Worm (Caenorhabditis elegans) whole organism, L1 larva: ENCODE results near the gene snx-6.
A peak's percentile ranks its signal among the peaks of the same experiment; 100 is the strongest.

Source experiments
- C34B4.2 ChIP-seq: sonication (generic microtip); optimal IDR thresholded peaks from 2 replicates; lab custom pipeline; 2017; ENCODE audit warnings: mild to moderate bottlenecking, missing genetic modification characterization, missing compliant biosample characterization
- ama-1 ChIP-seq: fragments of 150-350 bp; optimal IDR thresholded peaks from 2 replicates; lab custom pipeline; 2014
- ceh-63 ChIP-seq: fragments of 200-800 bp; sonication (Bioruptor generic); optimal IDR thresholded peaks from 2 replicates; lab custom pipeline; 2018; ENCODE audit warnings: mild to moderate bottlenecking, missing genetic modification characterization, missing compliant biosample characterization
- ceh-82 ChIP-seq, 3 experiments: fragments of 150-350 bp in 1 of 3; sonication (generic microtip) in 2 of 3; optimal IDR thresholded peaks; 2 replicates each; lab custom pipeline; 2014 to 2017; ENCODE audit warnings: missing biosample characterization in 3 of 3, missing genetic modification characterization in 3 of 3
- ceh-88 ChIP-seq: fragments of 200-800 bp; sonication (Bioruptor generic); IDR thresholded peaks from 2 replicates; pipeline ENCODE4 v1.3.6; 2022; ENCODE audit warnings: missing genetic modification characterization, missing compliant biosample characterization
- efl-1 ChIP-seq, 4 experiments: fragments of 150-350 bp; optimal IDR thresholded peaks in 3 of 4; peaks in 1 of 4; 1 replicate in 1 of 4; 2 replicates in 3 of 4; lab custom pipeline; 2014; ENCODE audit warnings: missing biosample characterization in 2 of 4, missing genetic modification characterization in 2 of 4, missing genetic modification reagents in 2 of 4
- efl-3 ChIP-seq: fragments of 200-800 bp; sonication (Bioruptor generic); optimal IDR thresholded peaks from 2 replicates; lab custom pipeline; 2018; ENCODE audit warnings: mild to moderate bottlenecking, missing genetic modification characterization, missing compliant biosample characterization
- fkh-10 ChIP-seq: sonication (generic microtip); optimal IDR thresholded peaks from 2 replicates; lab custom pipeline; 2017; ENCODE audit warnings: missing biosample characterization, missing genetic modification reagents, missing genetic modification characterization
- grh-1 ChIP-seq: fragments of 200-800 bp; sonication (Bioruptor generic); IDR thresholded peaks from 2 replicates; pipeline ENCODE4 v1.3.6; 2022; ENCODE audit warnings: missing genetic modification reagents, missing genetic modification characterization, missing compliant biosample characterization
- irx-1 ChIP-seq: sonication (generic microtip); optimal IDR thresholded peaks from 2 replicates; lab custom pipeline; 2016; ENCODE audit warnings: missing genetic modification characterization, missing compliant biosample characterization
- jun-1 ChIP-seq: fragments of 150-350 bp; optimal IDR thresholded peaks from 2 replicates; lab custom pipeline; 2014; ENCODE audit warnings: missing biosample characterization, missing genetic modification reagents, missing genetic modification characterization
- lsy-2 ChIP-seq, 2 experiments: fragments of 150-350 bp; optimal IDR thresholded peaks; 2 replicates each; lab custom pipeline; 2014; ENCODE audit warnings: missing biosample characterization in 2 of 2, missing genetic modification characterization in 2 of 2
- nhr-47 ChIP-seq: sonication (generic microtip); optimal IDR thresholded peaks from 2 replicates; lab custom pipeline; 2016; ENCODE audit warnings: mild to moderate bottlenecking, missing genetic modification characterization, moderate library complexity, missing compliant biosample characterization
- nhr-71 ChIP-seq: sonication (generic microtip); optimal IDR thresholded peaks from 2 replicates; lab custom pipeline; 2016; ENCODE audit warnings: mild to moderate bottlenecking, missing genetic modification characterization, moderate library complexity, missing compliant biosample characterization
- nhr-76 ChIP-seq: sonication (generic microtip); optimal IDR thresholded peaks from 2 replicates; lab custom pipeline; 2017; ENCODE audit warnings: missing biosample characterization, missing genetic modification characterization
- nhr-84 ChIP-seq: sonication (generic microtip); optimal IDR thresholded peaks from 2 replicates; lab custom pipeline; 2017; ENCODE audit warnings: missing biosample characterization, missing genetic modification characterization
- nhr-85 ChIP-seq: sonication (generic microtip); peaks from one replicate; lab custom pipeline; 2016; ENCODE audit warnings: missing genetic modification characterization, inconsistent platforms, missing compliant biosample characterization
- rnt-1 ChIP-seq: sonication (generic microtip); optimal IDR thresholded peaks from 2 replicates; lab custom pipeline; 2016; ENCODE audit warnings: mild to moderate bottlenecking, missing genetic modification characterization, moderate library complexity, missing compliant biosample characterization
- skn-1 ChIP-seq: fragments of 150-350 bp; optimal IDR thresholded peaks from 2 replicates; lab custom pipeline; 2014; ENCODE audit warnings: missing biosample characterization, missing genetic modification characterization
- snpc-4 ChIP-seq: fragments of 150-350 bp; optimal IDR thresholded peaks from 2 replicates; lab custom pipeline; 2014; ENCODE audit warnings: missing biosample characterization, missing genetic modification characterization
- snu-23 ChIP-seq: sonication (generic microtip); optimal IDR thresholded peaks from 2 replicates; lab custom pipeline; 2016; ENCODE audit warnings: missing genetic modification characterization, missing compliant biosample characterization
- unc-30 ChIP-seq: sonication (generic microtip); optimal IDR thresholded peaks from 2 replicates; lab custom pipeline; 2017; ENCODE audit warnings: missing biosample characterization, missing genetic modification characterization
- vab-15 ChIP-seq: sonication (generic microtip); optimal IDR thresholded peaks from 2 replicates; lab custom pipeline; 2017; ENCODE audit warnings: missing genotype, mild to moderate bottlenecking, missing genetic modification characterization, missing compliant biosample characterization
- zag-1 ChIP-seq: fragments of 150-350 bp; optimal IDR thresholded peaks from 2 replicates; lab custom pipeline; 2014; ENCODE audit warnings: missing biosample characterization, missing genetic modification characterization
- ztf-11 ChIP-seq, 2 experiments: sonication (generic microtip); optimal IDR thresholded peaks; 2 replicates each; lab custom pipeline; 2016 to 2017; ENCODE audit warnings: missing genetic modification characterization in 2 of 2, missing biosample characterization in 1 of 2, missing compliant biosample characterization in 1 of 2
- ztf-4 ChIP-seq: fragments of 150-350 bp; optimal IDR thresholded peaks from 2 replicates; lab custom pipeline; 2014; ENCODE audit warnings: missing biosample characterization, missing genetic modification characterization

The snx-6 gene

ce11 chrV:17949093-17949492, 30.8 kb downstream of the snx-6 start, which contains the start of gene dpy-21:
TSS of gene dpy-21 (minus strand) at chrV:17949193.
- TF ChIP-seq ztf-4 (tag; lab: Kevin White, UChicago) (no peak), nhr-47 (tag; lab: Kevin White, UChicago) (no peak), rnt-1 (tag; lab: Kevin White, UChicago) (no peak), nhr-84 (tag; lab: Kevin White, UChicago) (no peak), efl-3 (GFP tag; lab: Kevin White, UChicago) (no peak), ceh-88 (GFP tag; lab: Robert Waterston, UW) (no peak)

- TF ChIP-seq skn-1 (tag; lab: Kevin White, UChicago), result no peak
- TF ChIP-seq efl-1 (optimal IDR thresholded peaks at IDR 0.05; lab: Kevin White, UChicago), result no peak
- peak in 1 of 2 experiments; percentile 64 for TF ChIP-seq efl-1 (GFP tag; optimal IDR thresholded peaks at IDR 0.05 in 1 of 2; lab: Kevin White, UChicago)
Measured at ce11 chrV:17948036-17948691, 31.7 kb downstream of the snx-6 start.

ce11 chrV:17947266-17947665, 32.6 kb downstream of the snx-6 start:
- TF ChIP-seq ceh-63 (GFP tag; lab: Kevin White, UChicago), result no peak
- TF ChIP-seq efl-1 (optimal IDR thresholded peaks at IDR 0.05; lab: Kevin White, UChicago), result no peak
- TF ChIP-seq efl-1 (GFP tag; optimal IDR thresholded peaks at IDR 0.05 in 1 of 2; lab: Kevin White, UChicago), result peak in 1 of 2 experiments; percentile 57
- TF ChIP-seq, all 84 proteins: peak for 1

ce11 chrV:17945460-17945859, 34.4 kb downstream of the snx-6 start:
- TF ChIP-seq ceh-82 (tag; optimal IDR thresholded peaks at IDR 0.05; lab: Kevin White, UChicago), result no peak
- no peak for TF ChIP-seq snu-23 (GFP tag; lab: Kevin White, UChicago)
- TF ChIP-seq irx-1 (tag; lab: Kevin White, UChicago), result no peak
- no peak for TF ChIP-seq efl-1 (optimal IDR thresholded peaks at IDR 0.05; lab: Kevin White, UChicago)
- TF ChIP-seq efl-1 (GFP tag; optimal IDR thresholded peaks at IDR 0.05 in 1 of 2; lab: Kevin White, UChicago), result no peak
- TF ChIP-seq vab-15 (tag; lab: Kevin White, UChicago), result no peak
- TF ChIP-seq grh-1 (GFP tag; lab: Robert Waterston, UW), result no peak
- TF ChIP-seq fkh-10 (GFP tag; lab: Kevin White, UChicago), result no peak
- TF ChIP-seq ama-1, result no peak
- no peak for TF ChIP-seq jun-1
- no peak for TF ChIP-seq C34B4.2 (tag; lab: Kevin White, UChicago)
- no peak for TF ChIP-seq skn-1 (tag; lab: Kevin White, UChicago)
- TF ChIP-seq, all 84 proteins: peak for 0

- TF ChIP-seq efl-1 (optimal IDR thresholded peaks at IDR 0.05; lab: Kevin White, UChicago) (no peak), efl-1 (GFP tag; optimal IDR thresholded peaks at IDR 0.05 in 1 of 2; lab: Kevin White, UChicago) (peak in 1 of 2 experiments; percentile 55), ztf-11 (tag; optimal IDR thresholded peaks at IDR 0.05; lab: Kevin White, UChicago) (no peak)
- TF ChIP-seq, all 84 proteins: peak for 1
Measured at ce11 chrV:17944849-17945452, 34.9 kb downstream of the snx-6 start.

- no peak for TF ChIP-seq nhr-71 (tag; lab: Kevin White, UChicago)
- peak; percentile 35 for TF ChIP-seq nhr-85 (tag; lab: Kevin White, UChicago)
- no peak for TF ChIP-seq skn-1 (tag; lab: Kevin White, UChicago)
- TF ChIP-seq snpc-4, result no peak
- TF ChIP-seq unc-30 (tag; lab: Kevin White, UChicago), result no peak
- TF ChIP-seq nhr-76 (tag; lab: Kevin White, UChicago), result no peak
- no peak for TF ChIP-seq zag-1 (tag; lab: Kevin White, UChicago)
- no peak for TF ChIP-seq lsy-2 (tag; optimal IDR thresholded peaks at IDR 0.05; lab: Kevin White, UChicago)
- TF ChIP-seq, all 84 proteins: peak for 1
Measured at ce11 chrV:17943877-17944472, 35.9 kb downstream of the snx-6 start.
